Worm (Caenorhabditis elegans) whole organism, L4 larva: ENCODE data around the gene F57F4.1.

Experiments
- D1046.2 ChIP-seq: fragments of 200-800 bp; sonication (Bioruptor generic); IDR thresholded peaks from 2 replicates; pipeline ENCODE4 v1.3.6; 2022; ENCODE audit warnings: missing genetic modification characterization, missing compliant biosample characterization
- F10B5.3 ChIP-seq: sonication (generic microtip); optimal IDR thresholded peaks from 2 replicates; lab custom pipeline; 2016; ENCODE audit warnings: mild to moderate bottlenecking, missing genetic modification characterization, missing compliant biosample characterization
- T20F7.1 ChIP-seq: fragments of 200-800 bp; sonication (Bioruptor generic); optimal IDR thresholded peaks from 2 replicates; lab custom pipeline; 2018; ENCODE audit warnings: mild to moderate bottlenecking, missing genetic modification characterization, missing compliant biosample characterization
- T26A8.4 ChIP-seq: fragments of 200-800 bp; sonication (Bioruptor generic); IDR thresholded peaks from 2 replicates; pipeline ENCODE4 v1.3.6; 2022; ENCODE audit warnings: missing genetic modification characterization, missing compliant biosample characterization
- ZK546.5 ChIP-seq, 2 experiments: sonication (generic microtip); optimal IDR thresholded peaks; 2 replicates each; lab custom pipeline; 2017; ENCODE audit warnings: missing biosample characterization in 2 of 2, missing genetic modification characterization in 2 of 2
- ama-1 ChIP-seq: fragments of 150-350 bp; optimal IDR thresholded peaks from 2 replicates; lab custom pipeline; 2014; ENCODE audit warnings: inconsistent platforms, mixed read lengths
- arid-1 ChIP-seq: fragments of 200-800 bp; sonication (Bioruptor generic); conservative IDR thresholded peaks from 2 replicates; pipeline ENCODE4 v1.3.6; 2022; ENCODE audit warnings: missing genetic modification reagents, missing genetic modification characterization, missing compliant biosample characterization
- ceh-44 ChIP-seq: fragments of 200-800 bp; sonication (Bioruptor generic); IDR thresholded peaks from 2 replicates; pipeline ENCODE4 v1.3.6; 2022; ENCODE audit warnings: missing genetic modification reagents, missing genetic modification characterization, missing compliant biosample characterization
- ceh-82 ChIP-seq: sonication (generic microtip); optimal IDR thresholded peaks from 2 replicates; lab custom pipeline; 2017; ENCODE audit warnings: missing biosample characterization, missing genetic modification characterization
- ctbp-1 ChIP-seq: fragments of 200-800 bp; sonication (Bioruptor generic); IDR thresholded peaks from 2 replicates; pipeline ENCODE4 v1.3.6; 2022; ENCODE audit warnings: missing genetic modification reagents, missing genetic modification characterization, missing compliant biosample characterization
- daf-19 ChIP-seq: fragments of 200-800 bp; sonication (Bioruptor generic); conservative IDR thresholded peaks from 2 replicates; pipeline ENCODE4 v1.3.6; 2022; ENCODE audit warnings: missing genetic modification characterization, missing compliant biosample characterization
- dmd-6 ChIP-seq: fragments of 200-800 bp; sonication (Bioruptor generic); IDR thresholded peaks from 2 replicates; pipeline ENCODE4 v1.3.6; 2022; ENCODE audit warnings: missing genetic modification reagents, missing genetic modification characterization, missing compliant biosample characterization
- dmd-8 ChIP-seq: fragments of 200-800 bp; sonication (Bioruptor generic); IDR thresholded peaks from 2 replicates; pipeline ENCODE4 v1.3.6; 2022; ENCODE audit warnings: missing genetic modification characterization, missing compliant biosample characterization
- dve-1 ChIP-seq: sonication (generic microtip); optimal IDR thresholded peaks from 2 replicates; lab custom pipeline; 2017; ENCODE audit warnings: antibody characterized with exemption, mild to moderate bottlenecking, missing genetic modification characterization, missing compliant biosample characterization; ENCODE audit not compliant: insufficient read depth
- fkh-10 ChIP-seq: fragments of 150-350 bp; optimal IDR thresholded peaks from 2 replicates; lab custom pipeline; 2014; ENCODE audit warnings: missing biosample characterization, missing genetic modification reagents, missing genetic modification characterization
- fos-1 ChIP-seq: fragments of 150-350 bp; optimal IDR thresholded peaks from 2 replicates; lab custom pipeline; 2014; ENCODE audit warnings: missing biosample characterization, missing genetic modification characterization
- gei-8 ChIP-seq: fragments of 200-800 bp; sonication (Bioruptor generic); optimal IDR thresholded peaks from 2 replicates; lab custom pipeline; 2018; ENCODE audit warnings: mild to moderate bottlenecking, missing genetic modification characterization, missing compliant biosample characterization
- hlh-11 ChIP-seq: fragments of 200-800 bp; sonication (Bioruptor generic); optimal IDR thresholded peaks from 2 replicates; lab custom pipeline; 2018; ENCODE audit warnings: mild to moderate bottlenecking, missing genetic modification characterization, missing compliant biosample characterization
- hmg-1.1 ChIP-seq: fragments of 200-800 bp; sonication (Bioruptor generic); IDR thresholded peaks from 2 replicates; pipeline ENCODE4 v1.3.6; 2022; ENCODE audit warnings: missing genetic modification reagents, missing genetic modification characterization, missing compliant biosample characterization
- jun-1 ChIP-seq: fragments of 150-350 bp; optimal IDR thresholded peaks from 2 replicates; lab custom pipeline; 2014; ENCODE audit warnings: missing biosample characterization, missing genetic modification reagents, missing genetic modification characterization
- lin-1 ChIP-seq: fragments of 200-800 bp; sonication (Bioruptor generic); IDR thresholded peaks from 2 replicates; pipeline ENCODE4 v1.3.6; 2022; ENCODE audit warnings: missing genetic modification reagents, missing genetic modification characterization, missing compliant biosample characterization
- lin-15B ChIP-seq: fragments of 150-350 bp; sonication (generic microtip); optimal IDR thresholded peaks from 3 replicates; lab custom pipeline; 2014; ENCODE audit warnings: missing biosample characterization, missing genetic modification characterization
- lin-39 ChIP-seq: fragments of 150-350 bp; optimal IDR thresholded peaks from 2 replicates; lab custom pipeline; 2014; ENCODE audit warnings: missing biosample characterization, missing genetic modification reagents, missing genetic modification characterization
- lsy-2 ChIP-seq, 2 experiments: fragments of 150-350 bp in 1 of 2; sonication (generic microtip) in 1 of 2; optimal IDR thresholded peaks; 2 replicates each; lab custom pipeline; 2014 to 2017; ENCODE audit warnings: missing biosample characterization in 2 of 2, missing genetic modification characterization in 2 of 2
- mdt-29 ChIP-seq: fragments of 200-800 bp; sonication (Bioruptor generic); IDR thresholded peaks from 2 replicates; pipeline ENCODE4 v1.3.6; 2022; ENCODE audit warnings: missing genetic modification reagents, missing genetic modification characterization, missing compliant biosample characterization
- mep-1 ChIP-seq: fragments of 150-350 bp; sonication (generic microtip); optimal IDR thresholded peaks from 3 replicates; lab custom pipeline; 2014; ENCODE audit warnings: missing biosample characterization, missing genetic modification characterization
- mxl-2 ChIP-seq: fragments of 200-800 bp; sonication (Bioruptor generic); conservative IDR thresholded peaks from 2 replicates; pipeline ENCODE4 v1.3.6; 2022; ENCODE audit warnings: missing genetic modification reagents, missing genetic modification characterization, missing compliant biosample characterization
- mxl-3 ChIP-seq: fragments of 200-800 bp; sonication (Bioruptor generic); optimal IDR thresholded peaks from 2 replicates; lab custom pipeline; 2018; ENCODE audit warnings: mild to moderate bottlenecking, missing genetic modification characterization, missing compliant biosample characterization
- nhr-10 ChIP-seq: fragments of 150-350 bp; optimal IDR thresholded peaks from 2 replicates; lab custom pipeline; 2014; ENCODE audit warnings: missing biosample characterization, missing genetic modification characterization
- nhr-102 ChIP-seq: sonication (generic microtip); optimal IDR thresholded peaks from 2 replicates; lab custom pipeline; 2016; ENCODE audit warnings: mild to moderate bottlenecking, missing genetic modification characterization, moderate library complexity, missing compliant biosample characterization
- nhr-237 ChIP-seq: sonication (generic microtip); optimal IDR thresholded peaks from 2 replicates; lab custom pipeline; 2017; ENCODE audit warnings: missing biosample characterization, missing genetic modification characterization
- nhr-25 ChIP-seq: sonication (generic microtip); optimal IDR thresholded peaks from 2 replicates; lab custom pipeline; 2017; ENCODE audit warnings: missing genetic modification characterization, mild to moderate bottlenecking, missing compliant biosample characterization, antibody characterized with exemption, moderate library complexity, borderline replicate concordance; ENCODE audit not compliant: insufficient read depth
- nhr-28 ChIP-seq: fragments of 150-350 bp; optimal IDR thresholded peaks from 2 replicates; lab custom pipeline; 2014; ENCODE audit warnings: missing biosample characterization, missing genetic modification characterization
- nhr-41 ChIP-seq: fragments of 200-800 bp; sonication (Bioruptor generic); IDR thresholded peaks from 2 replicates; pipeline ENCODE4 v1.3.6; 2022; ENCODE audit warnings: missing genetic modification reagents, missing genetic modification characterization, missing compliant biosample characterization
- nhr-42 ChIP-seq: fragments of 200-800 bp; sonication (Bioruptor generic); IDR thresholded peaks from 2 replicates; pipeline ENCODE4 v1.3.6; 2022; ENCODE audit warnings: missing genetic modification characterization, missing compliant biosample characterization
- nhr-6 ChIP-seq: fragments of 150-350 bp; optimal IDR thresholded peaks from 2 replicates; lab custom pipeline; 2014; ENCODE audit warnings: missing biosample characterization, missing genetic modification characterization
- pha-4 ChIP-seq, 2 experiments: fragments of 150-350 bp in 1 of 2; fragments of 200-800 bp in 1 of 2; sonication (Bioruptor generic) in 1 of 2; IDR thresholded peaks in 1 of 2; optimal IDR thresholded peaks in 1 of 2; 2 replicates each; pipeline versions ENCODE4 v1.3.6 to Lab custom; 2014 to 2022; ENCODE audit warnings: missing genetic modification characterization in 2 of 2, missing genetic modification reagents in 2 of 2, missing biosample characterization in 1 of 2, missing compliant biosample characterization in 1 of 2
- php-3 ChIP-seq: fragments of 200-800 bp; sonication (Bioruptor generic); IDR thresholded peaks from 2 replicates; pipeline ENCODE4 v1.3.6; 2022; ENCODE audit warnings: missing genetic modification reagents, missing genetic modification characterization, missing compliant biosample characterization
- pqm-1 ChIP-seq: sonication (generic microtip); optimal IDR thresholded peaks from 2 replicates; lab custom pipeline; 2017; ENCODE audit warnings: missing biosample characterization, missing genetic modification characterization
- rbr-2 ChIP-seq: sonication (generic microtip); optimal IDR thresholded peaks from 2 replicates; lab custom pipeline; 2016; ENCODE audit warnings: missing genotype, missing genetic modification characterization, missing compliant biosample characterization
- saeg-2 ChIP-seq: fragments of 200-800 bp; sonication (Bioruptor generic); IDR thresholded peaks from 2 replicates; pipeline ENCODE4 v1.3.6; 2022; ENCODE audit warnings: missing genetic modification reagents, missing genetic modification characterization, missing compliant biosample characterization
- skn-1 ChIP-seq: fragments of 150-350 bp; optimal IDR thresholded peaks from 2 replicates; lab custom pipeline; 2014; ENCODE audit warnings: missing biosample characterization, missing genetic modification characterization
- snpc-4 ChIP-seq: fragments of 150-350 bp; optimal IDR thresholded peaks from 2 replicates; lab custom pipeline; 2014; ENCODE audit warnings: missing biosample characterization, missing genetic modification characterization
- tag-97 ChIP-seq: fragments of 200-800 bp; sonication (Bioruptor generic); IDR thresholded peaks from 2 replicates; pipeline ENCODE4 v1.3.6; 2022; ENCODE audit warnings: missing genetic modification characterization, missing compliant biosample characterization
- unc-130 ChIP-seq: sonication (generic microtip); optimal IDR thresholded peaks from 2 replicates; lab custom pipeline; 2016; ENCODE audit warnings: missing genetic modification reagents, missing genetic modification characterization, missing compliant biosample characterization
- unc-62 ChIP-seq, 3 experiments: fragments of 150-350 bp in 1 of 3; sonication (generic microtip); optimal IDR thresholded peaks in 2 of 3; peaks in 1 of 3; 1 replicate in 1 of 3; 2 replicates in 2 of 3; lab custom pipeline; 2014 to 2017; ENCODE audit warnings: missing biosample characterization in 3 of 3, missing genetic modification characterization in 3 of 3, missing genetic modification reagents in 3 of 3, missing genotype in 1 of 3
- zfp-3 ChIP-seq: fragments of 200-800 bp; sonication (Bioruptor generic); conservative IDR thresholded peaks from 2 replicates; pipeline ENCODE4 v1.3.6; 2022; ENCODE audit warnings: missing genetic modification reagents, missing genetic modification characterization, missing compliant biosample characterization
- ztf-11 ChIP-seq: fragments of 150-350 bp; optimal IDR thresholded peaks from 2 replicates; lab custom pipeline; 2014; ENCODE audit warnings: missing biosample characterization, missing genetic modification characterization
- ztf-7 ChIP-seq: fragments of 150-350 bp; optimal IDR thresholded peaks from 2 replicates; lab custom pipeline; 2014; ENCODE audit warnings: missing biosample characterization, missing genetic modification characterization

Gene F57F4.1

DNA sequence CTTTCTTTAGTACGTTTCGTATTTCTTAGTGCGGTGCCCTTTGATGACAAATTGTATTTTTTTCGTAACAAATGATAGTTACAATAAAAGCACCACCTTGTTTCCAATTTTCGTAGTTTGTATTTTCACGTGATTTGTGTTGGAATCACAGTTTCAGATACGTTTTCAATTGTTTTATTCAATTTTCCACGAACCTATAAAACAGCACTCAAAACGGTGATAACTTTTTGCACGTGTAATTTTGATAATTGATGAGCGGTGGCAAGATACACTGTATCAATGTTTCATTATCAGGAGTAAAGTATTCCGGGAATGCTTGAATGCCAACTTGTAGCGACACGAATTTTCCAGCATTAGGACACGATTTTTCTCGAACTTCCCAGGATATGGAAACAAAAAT, 20.9 kb downstream of the F57F4.1 start (continued):
- peak in 1 of 2 experiments; percentile 25 for TF ChIP-seq unc-62 (GFP tag; optimal IDR thresholded peaks at IDR 0.05 in 1 of 2; lab: Kevin White, UChicago)
- no peak for TF ChIP-seq unc-62 (tag; optimal IDR thresholded peaks at IDR 0.05; lab: Kevin White, UChicago)
- no peak for TF ChIP-seq T26A8.4 (GFP tag; lab: Robert Waterston, UW)
- peak in 1 of 2 experiments; percentile 38 for TF ChIP-seq lsy-2 (tag; optimal IDR thresholded peaks at IDR 0.05; lab: Kevin White, UChicago)
- no peak for TF ChIP-seq arid-1 (GFP tag; lab: Robert Waterston, UW)
- no peak for TF ChIP-seq tag-97 (GFP tag; lab: Robert Waterston, UW)
- TF ChIP-seq hlh-11 (tag; lab: Kevin White, UChicago) = peak; percentile 72
- TF ChIP-seq dve-1 (tag; lab: Kevin White, UChicago) = peak; percentile 74
- TF ChIP-seq pha-4 (GFP tag; IDR thresholded peaks at IDR 0.05; lab: Robert Waterston, UW) = no peak
- TF ChIP-seq pha-4 (tag; optimal IDR thresholded peaks at IDR 0.05; lab: Kevin White, UChicago) = no peak

DNA sequence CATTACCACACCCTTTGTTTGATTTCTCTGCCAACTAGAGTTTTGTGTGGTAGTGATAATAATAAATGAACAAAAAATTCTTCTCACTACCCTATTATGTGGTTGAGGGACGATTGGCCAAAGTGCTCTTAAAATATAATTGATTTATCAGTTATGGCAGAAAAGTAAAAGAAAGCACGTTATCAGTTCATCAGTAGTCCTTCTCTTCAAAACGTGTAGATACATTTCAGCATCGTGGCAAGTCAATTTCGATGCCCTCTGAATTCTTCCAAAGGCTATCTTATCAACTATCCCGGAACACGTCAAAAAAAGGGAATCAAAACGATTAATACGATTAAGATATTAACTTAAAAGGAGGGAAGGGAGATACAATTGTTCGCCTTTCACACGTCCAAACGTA, 22.8 kb downstream of the F57F4.1 start:
- no peak for TF ChIP-seq saeg-2 (GFP tag; lab: Robert Waterston, UW)
- no peak for TF ChIP-seq jun-1
- TF ChIP-seq lin-15B (tag; lab: Kevin White, UChicago) = no peak
- peak; percentile 70; the same call in 1 of the 2 replicates for TF ChIP-seq php-3 (GFP tag; lab: Robert Waterston, UW)
- TF ChIP-seq ztf-7 = no peak
- no peak for TF ChIP-seq lin-39 (tag; lab: Kevin White, UChicago)
- no peak for TF ChIP-seq ctbp-1
- TF ChIP-seq ceh-82 (tag; lab: Kevin White, UChicago) = no peak
- TF ChIP-seq fkh-10 (GFP tag; lab: Kevin White, UChicago) = no peak
- TF ChIP-seq zfp-3 (GFP tag; lab: Robert Waterston, UW) = no peak
- TF ChIP-seq pha-4 (GFP tag; IDR thresholded peaks at IDR 0.05; lab: Robert Waterston, UW) = no peak
- TF ChIP-seq pha-4 (tag; optimal IDR thresholded peaks at IDR 0.05; lab: Kevin White, UChicago) = no peak
- TF ChIP-seq mxl-3 (GFP tag; lab: Kevin White, UChicago) = peak; percentile 57
- peak; percentile 97 for TF ChIP-seq pqm-1 (tag; lab: Kevin White, UChicago)
- no peak for TF ChIP-seq nhr-10 (tag; lab: Kevin White, UChicago)
- no peak for TF ChIP-seq nhr-25 (tag; lab: Kevin White, UChicago)
- no peak for TF ChIP-seq gei-8 (GFP tag; lab: Kevin White, UChicago)
- no peak for TF ChIP-seq dmd-8 (GFP tag; lab: Robert Waterston, UW)
- TF ChIP-seq mxl-2 = no peak
- TF ChIP-seq snpc-4 = no peak
- TF ChIP-seq hmg-1.1 (GFP tag; lab: Robert Waterston, UW) = no peak
- TF ChIP-seq daf-19 (GFP tag; lab: Robert Waterston, UW) = no peak
- TF ChIP-seq ceh-44 (GFP tag; lab: Robert Waterston, UW) = no peak
- no peak for TF ChIP-seq nhr-237 (tag; lab: Kevin White, UChicago)
- TF ChIP-seq F10B5.3 (tag; lab: Kevin White, UChicago) = no peak
- TF ChIP-seq nhr-41 (GFP tag; lab: Robert Waterston, UW) = no peak
- TF ChIP-seq unc-130 = no peak
- no peak for TF ChIP-seq ztf-11
- TF ChIP-seq rbr-2 (tag; lab: Kevin White, UChicago) = no peak
- TF ChIP-seq fos-1 (tag; lab: Kevin White, UChicago) = no peak
- TF ChIP-seq T20F7.1 (GFP tag; lab: Kevin White, UChicago) = peak; percentile 35
- TF ChIP-seq dmd-6 (GFP tag; lab: Robert Waterston, UW) = peak; percentile 90
- no peak for TF ChIP-seq D1046.2 (GFP tag; lab: Robert Waterston, UW)
- peak; percentile 72 for TF ChIP-seq nhr-102
- peak; percentile 87 for TF ChIP-seq nhr-28 (tag; lab: Kevin White, UChicago)
- TF ChIP-seq lin-1 (GFP tag; lab: Robert Waterston, UW) = peak; percentile 78
- TF ChIP-seq mep-1 (tag; lab: Kevin White, UChicago) = peak; percentile 30
- no peak for TF ChIP-seq ZK546.5 (tag; optimal IDR thresholded peaks at IDR 0.05; lab: Kevin White, UChicago)
- no peak for TF ChIP-seq mdt-29
- TF ChIP-seq skn-1 (tag; lab: Kevin White, UChicago) = no peak
- no peak for TF ChIP-seq ama-1 (lab: Kevin White, UChicago)
- no peak; the same call in 1 of the 2 replicates for TF ChIP-seq nhr-42 (GFP tag; lab: Robert Waterston, UW)
- TF ChIP-seq nhr-6 (tag; lab: Kevin White, UChicago) = no peak
